Worm (Caenorhabditis elegans) whole organism, L2 larva: ENCODE measurements around the gene msp-77.

Experiments
- ZK546.5 ChIP-seq: sonication (generic microtip); optimal IDR thresholded peaks from 2 replicates; lab custom pipeline; 2017; ENCODE audit warnings: missing biosample characterization, missing genetic modification characterization
- ama-1 ChIP-seq: fragments of 150-350 bp; optimal IDR thresholded peaks from 2 replicates; lab custom pipeline; 2018; ENCODE audit warnings: inconsistent platforms
- crh-2 ChIP-seq: sonication (generic microtip); optimal IDR thresholded peaks from 2 replicates; lab custom pipeline; 2017; ENCODE audit warnings: missing biosample characterization, missing genetic modification characterization
- elt-1 ChIP-seq: fragments of 150-350 bp; optimal IDR thresholded peaks from 2 replicates; lab custom pipeline; 2014; ENCODE audit warnings: missing biosample characterization, missing genetic modification characterization
- elt-3 ChIP-seq: sonication (generic microtip); optimal IDR thresholded peaks from 2 replicates; lab custom pipeline; 2017; ENCODE audit warnings: missing biosample characterization, missing genetic modification characterization
- mdl-1 ChIP-seq, 2 experiments: fragments of 150-350 bp in 1 of 2; sonication (generic microtip) in 1 of 2; optimal IDR thresholded peaks; 2 replicates each; lab custom pipeline; 2017; ENCODE audit warnings: missing biosample characterization in 2 of 2, missing genetic modification characterization in 2 of 2
- nhr-11 ChIP-seq: fragments of 150-350 bp; optimal IDR thresholded peaks from 2 replicates; lab custom pipeline; 2014; ENCODE audit warnings: missing biosample characterization, missing genetic modification characterization
- nhr-237 ChIP-seq: fragments of 150-350 bp; optimal IDR thresholded peaks from 2 replicates; lab custom pipeline; 2014; ENCODE audit warnings: missing biosample characterization, missing genetic modification characterization
- nhr-6 ChIP-seq: fragments of 150-350 bp; optimal IDR thresholded peaks from 2 replicates; lab custom pipeline; 2014; ENCODE audit warnings: missing biosample characterization, missing genetic modification characterization
- nhr-77 ChIP-seq: fragments of 150-350 bp; optimal IDR thresholded peaks from 2 replicates; lab custom pipeline; 2014; ENCODE audit warnings: missing biosample characterization, missing genetic modification characterization
- unc-39 ChIP-seq: fragments of 150-350 bp; optimal IDR thresholded peaks from 2 replicates; lab custom pipeline; 2014; ENCODE audit warnings: missing biosample characterization, missing genetic modification characterization
- unc-62 ChIP-seq: fragments of 150-350 bp; optimal IDR thresholded peaks from 2 replicates; lab custom pipeline; 2014; ENCODE audit warnings: missing biosample characterization, missing genetic modification reagents, missing genetic modification characterization
- ztf-11 ChIP-seq: sonication (generic microtip); optimal IDR thresholded peaks from 2 replicates; lab custom pipeline; 2017; ENCODE audit warnings: missing biosample characterization, missing genetic modification characterization

- TF ChIP-seq nhr-11 (no peak), nhr-77 (no peak), nhr-6 (tag; lab: Kevin White, UChicago) (no peak), elt-1 (no peak), unc-62 (no peak), mdl-1 (tag; optimal IDR thresholded peaks at IDR 0.05; lab: Kevin White, UChicago) (no peak), ama-1 (lab: Kevin White, UChicago) (no peak), ZK546.5 (no peak), crh-2 (tag; lab: Kevin White, UChicago) (no peak), unc-39 (no peak), elt-3 (tag; lab: Kevin White, UChicago) (no peak), ztf-11 (no peak), nhr-237 (tag; lab: Kevin White, UChicago) (no peak)
Observed at ce11 chrIV:9848075-9848474, 46.4 kb upstream of the msp-77 start, which contains the start of gene K07F5.7.
